Comparison of ENCODE assay signal across 1 worm cellular context in genomic region chrIII:4947352-4947751, ce11.
TF ChIP-seq lines count a peak whose summit lies in the region.

No protein-coding gene starts in this region.

TF ChIP-seq in whole organism, L4 larva, 104 proteins besides CTCF, POLR2A, EP300 and RAD21 (continued from another document):
- TF ChIP-seq ztf-7 (tag; optimal IDR thresholded peaks at IDR 0.05; lab: Kevin White, UChicago): no peak
- no peak for TF ChIP-seq lin-38 (GFP tag; IDR thresholded peaks at IDR 0.05; lab: Robert Waterston, UW)
- TF ChIP-seq mes-2 (tag; optimal IDR thresholded peaks at IDR 0.05; lab: Kevin White, UChicago; ENCODE audit: poor library complexity, severe bottlenecking): peak; percentile 37
- TF ChIP-seq nhr-77 (tag; optimal IDR thresholded peaks at IDR 0.05; lab: Kevin White, UChicago): no peak
- TF ChIP-seq madf-5 (GFP tag; IDR thresholded peaks at IDR 0.05; lab: Robert Waterston, UW): no peak
- no peak for TF ChIP-seq attf-4 (tag; optimal IDR thresholded peaks at IDR 0.05; lab: Kevin White, UChicago)
- no peak for TF ChIP-seq mxl-2 (GFP tag; conservative IDR thresholded peaks at IDR 0.05; lab: Robert Waterston, UW)
- TF ChIP-seq Y48G9A.11 (GFP tag; IDR thresholded peaks at IDR 0.05; lab: Robert Waterston, UW): 0 out of 2 replicates have a peak, but pooled peaks have one; percentile 10
- TF ChIP-seq set-16 (GFP tag; IDR thresholded peaks at IDR 0.05; lab: Robert Waterston, UW): peak; percentile 82
- TF ChIP-seq lsy-2 (tag; optimal IDR thresholded peaks at IDR 0.05; lab: Kevin White, UChicago): no peak
- TF ChIP-seq snpc-1.2 (GFP tag; IDR thresholded peaks at IDR 0.05; lab: Robert Waterston, UW): no peak
- TF ChIP-seq ZK546.5 (tag; optimal IDR thresholded peaks at IDR 0.05; lab: Kevin White, UChicago): no peak
- no peak for TF ChIP-seq ceh-20 (GFP tag; IDR thresholded peaks at IDR 0.05; lab: Robert Waterston, UW)
- TF ChIP-seq spr-3 (GFP tag; optimal IDR thresholded peaks at IDR 0.05; lab: Kevin White, UChicago): no peak
- no peak for TF ChIP-seq nhr-28 (tag; optimal IDR thresholded peaks at IDR 0.05; lab: Kevin White, UChicago)
- TF ChIP-seq aly-2 (tag; optimal IDR thresholded peaks at IDR 0.05; lab: Kevin White, UChicago): no peak
- no peak for TF ChIP-seq lin-29 (GFP tag; IDR thresholded peaks at IDR 0.05; lab: Robert Waterston, UW)
- 0 out of 2 replicates have a peak, but pooled peaks have one; percentile 30 for TF ChIP-seq ctbp-1 (GFP tag; IDR thresholded peaks at IDR 0.05; lab: Robert Waterston, UW)
- no peak for TF ChIP-seq ama-1 (optimal IDR thresholded peaks at IDR 0.05; lab: Kevin White, UChicago)
- no peak for TF ChIP-seq nhr-41 (GFP tag; IDR thresholded peaks at IDR 0.05; lab: Robert Waterston, UW)
- TF ChIP-seq tag-97 (GFP tag; IDR thresholded peaks at IDR 0.05; lab: Robert Waterston, UW): no peak
- no peak for TF ChIP-seq F37D6.2 (tag; optimal IDR thresholded peaks at IDR 0.05; lab: Kevin White, UChicago)
- TF ChIP-seq aha-1 (tag; lab: Kevin White, UChicago): peak; percentile 98
- no peak for TF ChIP-seq ZK337.2 (GFP tag; IDR thresholded peaks at IDR 0.05; lab: Robert Waterston, UW)
- TF ChIP-seq daf-8 (GFP tag; IDR thresholded peaks at IDR 0.05; lab: Robert Waterston, UW): no peak
- no peak for TF ChIP-seq lin-1 (GFP tag; IDR thresholded peaks at IDR 0.05; lab: Robert Waterston, UW)
- no peak for TF ChIP-seq dmd-9 (GFP tag; IDR thresholded peaks at IDR 0.05; lab: Robert Waterston, UW)
- TF ChIP-seq lim-7 (GFP tag; IDR thresholded peaks at IDR 0.05; lab: Robert Waterston, UW): no peak
- no peak for TF ChIP-seq nhr-102 (tag; optimal IDR thresholded peaks at IDR 0.05; lab: Kevin White, UChicago)
- TF ChIP-seq egl-27 (tag; optimal IDR thresholded peaks at IDR 0.05; lab: Kevin White, UChicago): no peak
- no peak for TF ChIP-seq daf-19 (GFP tag; conservative IDR thresholded peaks at IDR 0.05; lab: Robert Waterston, UW)
- TF ChIP-seq dmd-6 (GFP tag; IDR thresholded peaks at IDR 0.05; lab: Robert Waterston, UW): no peak
- TF ChIP-seq ces-1 (GFP tag; optimal IDR thresholded peaks at IDR 0.05; lab: Kevin White, UChicago): no peak
